Worm (Caenorhabditis elegans): ENCODE measurements around the gene T14B4.9.
A peak's percentile ranks its signal among the peaks of the same experiment; 100 is the strongest.

The T14B4.9 gene

ce11 chrII:6713832-6714342, 19.7 kb downstream of the T14B4.9 start, which contains the start of gene dpy-2:
dpy-2 (plus strand) TSS chrII:6714292.
- TF ChIP-seq elt-3 (tag; optimal IDR thresholded peaks at IDR 0.05) (peak; percentile 34), blmp-1 (tag; optimal IDR thresholded peaks at IDR 0.05) (peak; percentile 82), elt-1 (tag; optimal IDR thresholded peaks at IDR 0.05; ENCODE audit: borderline replicate concordance, insufficient read depth) (peak; percentile 8), unc-62 (GFP tag; optimal IDR thresholded peaks at IDR 0.05) (peak; percentile 23), hlh-1 (tag; optimal IDR thresholded peaks at IDR 0.05) (no peak), mep-1 (tag; optimal IDR thresholded peaks at IDR 0.05) (no peak)

- TF ChIP-seq M03D4.4 (tag; optimal IDR thresholded peaks at IDR 0.05) = no peak
- TF ChIP-seq ham-2 (GFP tag; optimal IDR thresholded peaks at IDR 0.05) = peak; percentile 84
- TF ChIP-seq snpc-4 (tag; optimal IDR thresholded peaks at IDR 0.05) = no peak
- TF ChIP-seq unc-62 (GFP tag; optimal IDR thresholded peaks at IDR 0.05) = peak; percentile 32
- TF ChIP-seq elt-1 (tag; optimal IDR thresholded peaks at IDR 0.05; ENCODE audit: borderline replicate concordance, insufficient read depth) = peak; percentile 51
Observed at ce11 chrII:6713003-6713402, 20.6 kb downstream of the T14B4.9 start.

ce11 chrII:6712177-6712981, 21.2 kb downstream of the T14B4.9 start, which contains the start of the genes dpy-10 and T14B4.19:
dpy-10 (minus strand) TSS chrII:6712227.
T14B4.19 (minus strand) TSS chrII:6712931.
- TF ChIP-seq flh-1 (GFP tag; optimal IDR thresholded peaks at IDR 0.05) = no peak
- TF ChIP-seq bed-3 (GFP tag; optimal IDR thresholded peaks at IDR 0.05) = no peak
- TF ChIP-seq elt-1 (tag; optimal IDR thresholded peaks at IDR 0.05; ENCODE audit: borderline replicate concordance, insufficient read depth) = peak; percentile 80
- TF ChIP-seq pha-4 (tag; optimal IDR thresholded peaks at IDR 0.05) = no peak
- no peak for TF ChIP-seq mep-1 (tag; optimal IDR thresholded peaks at IDR 0.05)
- TF ChIP-seq blmp-1 (tag; optimal IDR thresholded peaks at IDR 0.05) = peak; percentile 82
- TF ChIP-seq ham-2 (GFP tag; optimal IDR thresholded peaks at IDR 0.05) = peak; percentile 39
- TF ChIP-seq elt-3 (tag; optimal IDR thresholded peaks at IDR 0.05) = peak; percentile 58
- no peak for TF ChIP-seq nhr-12 (tag; optimal IDR thresholded peaks at IDR 0.05)

ce11 chrII:6710596-6710995, 23.0 kb downstream of the T14B4.9 start:
- TF ChIP-seq ceh-43 (GFP tag; optimal IDR thresholded peaks at IDR 0.05) (no peak), elt-3 (tag; optimal IDR thresholded peaks at IDR 0.05) (no peak), M03D4.4 (tag; optimal IDR thresholded peaks at IDR 0.05) (no peak), pha-4 (tag; optimal IDR thresholded peaks at IDR 0.05) (no peak), nhr-28 (tag; optimal IDR thresholded peaks at IDR 0.05) (no peak), hlh-1 (tag; optimal IDR thresholded peaks at IDR 0.05) (no peak), nhr-2 (tag; optimal IDR thresholded peaks at IDR 0.05) (no peak)

- TF ChIP-seq ces-1 (GFP tag; optimal IDR thresholded peaks at IDR 0.05) (peak; percentile 96), unc-62 (GFP tag; optimal IDR thresholded peaks at IDR 0.05) (no peak)
Observed at ce11 chrII:6709680-6710079, 23.9 kb downstream of the T14B4.9 start.

- no peak for TF ChIP-seq nhr-76 (tag; optimal IDR thresholded peaks at IDR 0.05)
- peak; percentile 90 for TF ChIP-seq unc-120 (tag; optimal IDR thresholded peaks at IDR 0.05; ENCODE audit: poor library complexity, severe bottlenecking)
- peak; percentile 21 for TF ChIP-seq unc-62 (GFP tag; optimal IDR thresholded peaks at IDR 0.05)
Observed at ce11 chrII:6708980-6709379, 24.6 kb downstream of the T14B4.9 start.

- TF ChIP-seq nhr-76 (tag; optimal IDR thresholded peaks at IDR 0.05) (no peak), cnd-1 (tag; optimal IDR thresholded peaks at IDR 0.05) (no peak), mep-1 (tag; optimal IDR thresholded peaks at IDR 0.05) (no peak), flh-1 (GFP tag; optimal IDR thresholded peaks at IDR 0.05) (no peak), ces-1 (GFP tag; optimal IDR thresholded peaks at IDR 0.05) (peak; percentile 49), unc-120 (tag; optimal IDR thresholded peaks at IDR 0.05; ENCODE audit: poor library complexity, severe bottlenecking) (peak; percentile 34), hlh-1 (tag; optimal IDR thresholded peaks at IDR 0.05) (peak; percentile 61), unc-62 (GFP tag; optimal IDR thresholded peaks at IDR 0.05) (peak; percentile 50), drap-1 (GFP tag; optimal IDR thresholded peaks at IDR 0.05) (no peak), lsy-2 (tag; optimal IDR thresholded peaks at IDR 0.05) (no peak), elt-1 (tag; optimal IDR thresholded peaks at IDR 0.05; ENCODE audit: borderline replicate concordance, insufficient read depth) (no peak), zip-8 (tag; optimal IDR thresholded peaks at IDR 0.05) (no peak), blmp-1 (tag; optimal IDR thresholded peaks at IDR 0.05) (no peak), snpc-4 (tag; optimal IDR thresholded peaks at IDR 0.05) (no peak), mab-5 (tag; optimal IDR thresholded peaks at IDR 0.05) (no peak), sptf-1 (tag; optimal IDR thresholded peaks at IDR 0.05) (no peak), ceh-43 (GFP tag; optimal IDR thresholded peaks at IDR 0.05) (no peak)
Observed at ce11 chrII:6707496-6708260, 25.9 kb downstream of the T14B4.9 start.

All from whole organism, mixed stage, embryonic.